Fruit fly (Drosophila melanogaster) whole organism, embryonic: Measurements from ENCODE around the gene CG15014.

Experiments used
- Antp ChIP-seq: fragments of 200-800 bp; sonication (Bioruptor generic); optimal IDR thresholded peaks from 3 replicates; lab custom pipeline; 2016; ENCODE audit warnings: missing biosample characterization, missing genetic modification characterization
- Awh ChIP-seq: fragments of 200-800 bp; sonication (Bioruptor generic); IDR thresholded peaks from 2 replicates; pipeline ENCODE4, ENCODE4 v1.3.6; 2022; ENCODE audit warnings: missing biosample characterization, missing genetic modification characterization
- CG10274 ChIP-seq: fragments of 200-800 bp; sonication (Bioruptor generic); optimal IDR thresholded peaks from 3 replicates; lab custom pipeline; 2017; ENCODE audit warnings: missing biosample characterization, mild to moderate bottlenecking, missing genetic modification characterization
- CG10979 ChIP-seq: fragments of 200-800 bp; sonication (Bioruptor generic); optimal IDR thresholded peaks from 2 replicates; lab custom pipeline; 2018; ENCODE audit warnings: missing biosample characterization, mild to moderate bottlenecking, missing genetic modification characterization, moderate library complexity
- CG11093 ChIP-seq: fragments of 200-800 bp; sonication (Bioruptor generic); IDR thresholded peaks from 3 replicates; pipeline ENCODE4 v1.3.6; 2022; ENCODE audit warnings: missing biosample characterization, missing genetic modification characterization
- CG11247 ChIP-seq: fragments of 200-800 bp; sonication (Bioruptor generic); IDR thresholded peaks from 2 replicates; pipeline ENCODE4 v1.3.6; 2022; ENCODE audit warnings: missing biosample characterization, missing genetic modification characterization
- CG12391 ChIP-seq: fragments of 200-800 bp; sonication (Bioruptor generic); optimal IDR thresholded peaks from 3 replicates; lab custom pipeline; 2018; ENCODE audit warnings: missing biosample characterization, mild to moderate bottlenecking, missing genetic modification characterization, moderate library complexity
- CG15479 ChIP-seq: fragments of 200-800 bp; sonication (Bioruptor generic); optimal IDR thresholded peaks from 3 replicates; lab custom pipeline; 2019; ENCODE audit warnings: missing biosample characterization, mild to moderate bottlenecking, missing genetic modification characterization, moderate library complexity
- CG1603 ChIP-seq: fragments of 200-800 bp; sonication (Bioruptor generic); optimal IDR thresholded peaks from 2 replicates; lab custom pipeline; 2019; ENCODE audit warnings: missing biosample characterization, mild to moderate bottlenecking, missing genetic modification characterization, moderate library complexity
- CG16813 ChIP-seq: fragments of 200-800 bp; sonication (Bioruptor generic); IDR thresholded peaks from 3 replicates; pipeline ENCODE4 v1.3.6; 2022; ENCODE audit warnings: missing biosample characterization, missing genetic modification characterization; ENCODE audit not compliant: partially characterized antibody
- CG16815 ChIP-seq: fragments of 200-800 bp; sonication (Bioruptor generic); optimal IDR thresholded peaks from 3 replicates; lab custom pipeline; 2017; ENCODE audit warnings: missing biosample characterization, mild to moderate bottlenecking, missing genetic modification characterization
- CG16863 ChIP-seq: fragments of 200-800 bp; sonication (Bioruptor generic); optimal IDR thresholded peaks from 3 replicates; lab custom pipeline; 2016; ENCODE audit warnings: missing biosample characterization, missing genetic modification characterization
- CG17328 ChIP-seq: fragments of 200-800 bp; sonication (Bioruptor generic); IDR thresholded peaks from 2 replicates; pipeline ENCODE4 v1.3.6; 2022; ENCODE audit warnings: missing biosample characterization, missing genetic modification characterization
- CG2129 ChIP-seq: fragments of 200-800 bp; sonication (Bioruptor generic); IDR thresholded peaks from 2 replicates; pipeline ENCODE4 v1.3.6; 2022; ENCODE audit warnings: missing biosample characterization, missing genetic modification characterization; ENCODE audit not compliant: partially characterized antibody
- CG2678 ChIP-seq: fragments of 200-800 bp; sonication (Bioruptor generic); optimal IDR thresholded peaks from 3 replicates; lab custom pipeline; 2019; ENCODE audit warnings: missing biosample characterization, mild to moderate bottlenecking, missing genetic modification characterization, moderate library complexity
- CG30020 ChIP-seq: fragments of 200-800 bp; optimal IDR thresholded peaks from 2 replicates; lab custom pipeline; 2019; ENCODE audit warnings: missing biosample characterization, mild to moderate bottlenecking, missing genetic modification characterization, moderate library complexity
- CG30431 ChIP-seq: fragments of 200-800 bp; sonication (Bioruptor generic); optimal IDR thresholded peaks from 2 replicates; lab custom pipeline; 2017; ENCODE audit warnings: missing biosample characterization, missing genetic modification characterization
- CG3065 ChIP-seq: fragments of 200-800 bp; sonication (Bioruptor generic); optimal IDR thresholded peaks from 2 replicates; lab custom pipeline; 2016; ENCODE audit warnings: missing biosample characterization, missing genetic modification characterization
- CG32767 ChIP-seq: fragments of 200-800 bp; sonication (Bioruptor generic); IDR thresholded peaks from 2 replicates; pipeline ENCODE4 v1.3.6; 2022; ENCODE audit warnings: missing biosample characterization, missing genetic modification characterization
- CG3281 ChIP-seq: fragments of 200-800 bp; sonication (Bioruptor generic); optimal IDR thresholded peaks from 3 replicates; lab custom pipeline; 2017; ENCODE audit warnings: missing biosample characterization, mild to moderate bottlenecking, missing genetic modification characterization
- CG3726 ChIP-seq: fragments of 200-800 bp; sonication (Bioruptor generic); IDR thresholded peaks from 3 replicates; pipeline ENCODE4, ENCODE4 v1.3.6; 2022; ENCODE audit warnings: missing biosample characterization, missing genetic modification characterization
- CG3838 ChIP-seq: fragments of 200-800 bp; sonication (Bioruptor generic); optimal IDR thresholded peaks from 3 replicates; lab custom pipeline; 2016; ENCODE audit warnings: missing biosample characterization, missing genetic modification characterization
- CG4328 ChIP-seq: fragments of 200-800 bp; sonication (Bioruptor generic); optimal IDR thresholded peaks from 3 replicates; lab custom pipeline; 2017; ENCODE audit warnings: missing biosample characterization, missing genetic modification reagents, missing genetic modification characterization
- CG6765 ChIP-seq: fragments of 200-800 bp; sonication (Bioruptor generic); optimal IDR thresholded peaks from 3 replicates; lab custom pipeline; 2017; ENCODE audit warnings: missing biosample characterization, mild to moderate bottlenecking, missing genetic modification characterization
- CG7928 ChIP-seq: fragments of 200-800 bp; sonication (Bioruptor generic); optimal IDR thresholded peaks from 2 replicates; lab custom pipeline; 2017; ENCODE audit warnings: missing biosample characterization, mild to moderate bottlenecking, missing genetic modification characterization
- CTCF ChIP-seq: fragments of 200-800 bp; sonication (Bioruptor generic); optimal IDR thresholded peaks from 2 replicates; lab custom pipeline; 2017; ENCODE audit warnings: missing biosample characterization, mild to moderate bottlenecking, missing genetic modification characterization, moderate library complexity
- E2f1 ChIP-seq: fragments of 200-800 bp; sonication (Bioruptor generic); IDR thresholded peaks from 2 replicates; pipeline ENCODE4 v1.3.6; 2022; ENCODE audit warnings: missing biosample characterization, missing genetic modification characterization
- Fer1 ChIP-seq: fragments of 200-800 bp; sonication (Bioruptor generic); optimal IDR thresholded peaks from 2 replicates; lab custom pipeline; 2017; ENCODE audit warnings: missing biosample characterization, mild to moderate bottlenecking, missing genetic modification characterization
- Hand ChIP-seq: fragments of 200-800 bp; sonication (Bioruptor generic); optimal IDR thresholded peaks from 2 replicates; lab custom pipeline; 2017; ENCODE audit warnings: mild to moderate bottlenecking, missing biosample characterization, missing genetic modification reagents, missing genetic modification characterization
- Lhr ChIP-seq: fragments of 200-800 bp; sonication (Bioruptor generic); optimal IDR thresholded peaks from 3 replicates; lab custom pipeline; 2017; ENCODE audit warnings: mild to moderate bottlenecking, missing biosample characterization, missing genetic modification reagents, missing genetic modification characterization
- MESR4 ChIP-seq: fragments of 200-800 bp; sonication (Bioruptor generic); optimal IDR thresholded peaks from 2 replicates; lab custom pipeline; 2018; ENCODE audit warnings: missing biosample characterization, mild to moderate bottlenecking, missing genetic modification characterization, moderate library complexity
- Ptx1 ChIP-seq: fragments of 200-800 bp; sonication (Bioruptor generic); IDR thresholded peaks from 2 replicates; pipeline ENCODE4 v1.3.6; 2022; ENCODE audit warnings: missing biosample characterization, missing genetic modification characterization
- Spps ChIP-seq: fragments of 200-800 bp; sonication (Bioruptor generic); optimal IDR thresholded peaks from 2 replicates; lab custom pipeline; 2018; ENCODE audit warnings: missing biosample characterization, mild to moderate bottlenecking, missing genetic modification characterization
- Trl ChIP-seq, 3 experiments: fragments of >200 bp in 2 of 3; fragments of 200-800 bp in 1 of 3; sonication (Bioruptor generic) in 1 of 3; optimal IDR thresholded peaks; 2 replicates in 1 of 3; 3 replicates in 2 of 3; lab custom pipeline; 2016 to 2017; ENCODE audit warnings: missing biosample characterization in 1 of 3, missing genetic modification characterization in 1 of 3
- Xrp1 ChIP-seq: fragments of 200-800 bp; sonication (Bioruptor generic); IDR thresholded peaks from 2 replicates; pipeline ENCODE4 v1.3.6; 2022; ENCODE audit warnings: missing biosample characterization, missing genetic modification characterization
- aop ChIP-seq: fragments of 200-800 bp; sonication (Bioruptor generic); IDR thresholded peaks from 2 replicates; pipeline ENCODE4 v1.3.6; 2022; ENCODE audit warnings: missing biosample characterization, missing genetic modification characterization
- ap ChIP-seq: fragments of 200-800 bp; sonication (Bioruptor generic); IDR thresholded peaks from 2 replicates; pipeline ENCODE4 v1.3.6; 2022; ENCODE audit warnings: missing biosample characterization, missing genetic modification characterization
- bsh ChIP-seq, 2 experiments: fragments of 200-800 bp; sonication (Bioruptor generic); optimal IDR thresholded peaks; 2 replicates each; lab custom pipeline; 2017 to 2018; ENCODE audit warnings: mild to moderate bottlenecking in 2 of 2, missing biosample characterization in 2 of 2, missing genetic modification characterization in 2 of 2, moderate library complexity in 1 of 2
- chif ChIP-seq, 2 experiments: fragments of 200-800 bp; sonication (Bioruptor generic); optimal IDR thresholded peaks; 3 replicates each; lab custom pipeline; 2016; ENCODE audit warnings: missing biosample characterization in 2 of 2, missing genetic modification characterization in 2 of 2
- crc ChIP-seq: fragments of 200-800 bp; sonication (Bioruptor generic); optimal IDR thresholded peaks from 2 replicates; lab custom pipeline; 2016; ENCODE audit warnings: missing biosample characterization, missing genetic modification characterization
- ewg ChIP-seq: fragments of 200-800 bp; sonication (Bioruptor generic); optimal IDR thresholded peaks from 3 replicates; lab custom pipeline; 2017; ENCODE audit warnings: mild to moderate bottlenecking, missing biosample characterization, missing genetic modification reagents, missing genetic modification characterization
- eyg ChIP-seq: fragments of 200-800 bp; sonication (Bioruptor generic); optimal IDR thresholded peaks from 3 replicates; lab custom pipeline; 2016; ENCODE audit warnings: missing biosample characterization, missing genetic modification characterization
- gsb-n ChIP-seq: fragments of 200-800 bp; sonication (Bioruptor generic); optimal IDR thresholded peaks from 3 replicates; lab custom pipeline; 2018; ENCODE audit warnings: missing biosample characterization, mild to moderate bottlenecking, missing genetic modification characterization
- gt ChIP-seq: fragments of 200-800 bp; sonication (Bioruptor generic); IDR thresholded peaks from 2 replicates; pipeline ENCODE4 v1.3.6; 2022; ENCODE audit warnings: missing biosample characterization, missing genetic modification characterization
- hb ChIP-seq: fragments of 200-800 bp; sonication (Bioruptor generic); IDR thresholded peaks from 3 replicates; pipeline ENCODE4 v1.3.6; 2022; ENCODE audit warnings: missing biosample characterization, missing genetic modification characterization; ENCODE audit not compliant: partially characterized antibody
- pho ChIP-seq: fragments of 200-800 bp; sonication (Bioruptor generic); optimal IDR thresholded peaks from 2 replicates; lab custom pipeline; 2016; ENCODE audit warnings: missing biosample characterization, missing genetic modification characterization
- ssp ChIP-seq: fragments of 200-800 bp; sonication (Bioruptor generic); IDR thresholded peaks from 2 replicates; pipeline ENCODE4 v1.3.6; 2022; ENCODE audit warnings: missing biosample characterization, missing genetic modification characterization
- trem ChIP-seq: fragments of 200-800 bp; optimal IDR thresholded peaks from 3 replicates; lab custom pipeline; 2019; ENCODE audit warnings: missing biosample characterization, mild to moderate bottlenecking, missing genetic modification characterization, moderate library complexity
- twi ChIP-seq: fragments of 200-800 bp; optimal IDR thresholded peaks from 2 replicates; lab custom pipeline; 2019; ENCODE audit warnings: missing biosample characterization, mild to moderate bottlenecking, missing genetic modification characterization, moderate library complexity
- vnd ChIP-seq: fragments of 200-800 bp; sonication (Bioruptor generic); IDR thresholded peaks from 3 replicates; pipeline ENCODE4 v1.3.6; 2022; ENCODE audit warnings: missing biosample characterization, missing genetic modification characterization; ENCODE audit not compliant: partially characterized antibody
- zfh1 ChIP-seq: fragments of 200-800 bp; sonication (Bioruptor generic); IDR thresholded peaks from 3 replicates; pipeline ENCODE4 v1.3.6; 2022; ENCODE audit warnings: missing biosample characterization, missing genetic modification characterization
- zfh2 ChIP-seq: fragments of 200-800 bp; sonication (Bioruptor generic); optimal IDR thresholded peaks from 2 replicates; lab custom pipeline; 2016; ENCODE audit warnings: missing biosample characterization, missing genetic modification characterization

Gene CG15014

DNA sequence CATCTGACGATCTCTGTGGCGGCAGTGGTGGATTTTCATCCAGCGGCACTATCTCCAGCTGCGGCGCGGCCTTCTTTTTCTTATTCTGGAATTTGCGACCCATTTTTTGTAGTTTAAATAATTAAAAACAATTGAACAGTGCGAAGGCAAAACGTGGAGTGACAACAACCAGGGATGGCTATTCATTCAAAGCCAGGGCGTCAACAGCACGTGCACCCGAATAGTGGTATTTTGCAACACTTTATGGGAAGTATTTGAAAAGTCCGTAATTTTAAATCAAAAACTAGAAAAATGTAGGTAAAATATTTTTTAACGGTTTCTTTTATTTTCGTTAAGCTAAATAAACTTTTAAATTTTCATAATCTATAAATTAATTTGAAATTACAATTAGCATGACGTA, 39.4 kb downstream of the CG15014 start, which contains the start of gene CG11583 (continued):
- TF ChIP-seq CG16813 (GFP tag; lab: Robert Waterston, UW) (no peak), aop (no peak), pho (peak; percentile 60), CG2129 (GFP tag; lab: Robert Waterston, UW) (no peak), gsb-n (tag; lab: Kevin White, UChicago) (no peak), twi (tag; lab: Kevin White, UChicago) (peak; percentile 30), CG17328 (GFP tag; lab: Robert Waterston, UW) (no peak), ewg (GFP tag; lab: Kevin White, UChicago) (no peak), trem (tag; lab: Kevin White, UChicago) (peak; percentile 5), CG3065 (GFP tag; lab: Kevin White, UChicago) (no peak), CG7928 (peak; percentile 99), CG16815 (GFP tag; lab: Kevin White, UChicago) (no peak), CG12391 (tag; lab: Kevin White, UChicago) (peak; percentile 48), Hand (no peak), CG4328 (GFP tag; lab: Kevin White, UChicago) (no peak), CTCF (GFP tag; lab: Kevin White, UChicago) (peak; percentile 36), CG15479 (GFP tag; lab: Kevin White, UChicago) (no peak), CG6765 (no peak), CG10979 (tag; lab: Kevin White, UChicago) (no peak), CG3726 (no peak), CG3281 (peak; percentile 86), vnd (no peak), CG32767 (GFP tag; lab: Robert Waterston, UW) (no peak), CG2678 (tag; lab: Kevin White, UChicago) (no peak), CG3838 (no peak), Lhr (no peak), CG16863 (no peak), CG30431 (GFP tag; lab: Kevin White, UChicago) (no peak), Xrp1 (GFP tag; lab: Robert Waterston, UW) (peak; percentile 35; the same call in 1 of the 2 replicates), Trl (optimal IDR thresholded peaks at IDR 0.05; lab: Kevin White, UChicago) (no peak), Trl (GFP tag; optimal IDR thresholded peaks at IDR 0.05; lab: Kevin White, UChicago) (peak; percentile 34), CG30020 (tag; lab: Kevin White, UChicago) (no peak), chif (GFP tag; optimal IDR thresholded peaks at IDR 0.05; lab: Kevin White, UChicago) (peak; percentile 21 to 38), hb (GFP tag; lab: Robert Waterston, UW) (no peak), CG11093 (GFP tag; lab: Robert Waterston, UW) (no peak), bsh (GFP tag; optimal IDR thresholded peaks at IDR 0.05; lab: Kevin White, UChicago) (no peak), gt (no peak), Fer1 (GFP tag; lab: Kevin White, UChicago) (peak; percentile 42), E2f1 (GFP tag; lab: Robert Waterston, UW) (no peak), zfh2 (GFP tag; lab: Kevin White, UChicago) (peak; percentile 51), Spps (tag; lab: Kevin White, UChicago) (no peak), CG1603 (tag; lab: Kevin White, UChicago) (peak; percentile 64), Ptx1 (no peak), MESR4 (peak; percentile 83), Awh (GFP tag; lab: Robert Waterston, UW) (no peak), ap (no peak), eyg (GFP tag; lab: Kevin White, UChicago) (no peak), zfh1 (GFP tag; lab: Robert Waterston, UW) (no peak), Antp (peak; percentile 44), CG10274 (GFP tag; lab: Kevin White, UChicago) (no peak), crc (GFP tag; lab: Kevin White, UChicago) (peak; percentile 3), CG11247 (peak; percentile 9; the same call in 1 of the 2 replicates), ssp (GFP tag; lab: Robert Waterston, UW) (no peak)
